Worm (Caenorhabditis elegans) whole organism, young adult: Measurements from ENCODE around the gene cbs-2.

ENCODE experiments used
- ama-1 ChIP-seq, 3 experiments: fragments of 150-350 bp in 1 of 3; sonication (generic microtip) in 2 of 3; optimal IDR thresholded peaks; 2 replicates each; lab custom pipeline; 2014 to 2018; ENCODE audit warnings: missing biosample characterization in 2 of 3, missing genetic modification characterization in 2 of 3, missing genetic modification reagents in 2 of 3
- ets-4 ChIP-seq: fragments of 200-800 bp; sonication (Bioruptor generic); optimal IDR thresholded peaks from 2 replicates; lab custom pipeline; 2018; ENCODE audit warnings: mild to moderate bottlenecking, missing genetic modification characterization, missing compliant biosample characterization
- hmg-1.2 ChIP-seq: fragments of 200-800 bp; sonication (Bioruptor generic); IDR thresholded peaks from 2 replicates; pipeline ENCODE4 v1.3.6; 2022; ENCODE audit warnings: missing genetic modification reagents, missing genetic modification characterization, missing compliant biosample characterization
- nhr-90 ChIP-seq: sonication (generic microtip); optimal IDR thresholded peaks from 2 replicates; lab custom pipeline; 2016; ENCODE audit warnings: missing genotype, mild to moderate bottlenecking, missing genetic modification characterization, missing compliant biosample characterization
- rpc-1 ChIP-seq, 2 experiments: fragments of 150-350 bp in 1 of 2; sonication (generic microtip) in 1 of 2; optimal IDR thresholded peaks; 2 replicates each; lab custom pipeline; 2014 to 2018; ENCODE audit warnings: missing biosample characterization in 1 of 2, missing genetic modification characterization in 1 of 2, missing genetic modification reagents in 1 of 2, missing genotype in 1 of 2
- snpc-4 ChIP-seq, 5 experiments: fragments of 150-350 bp in 1 of 5; sonication (generic microtip) in 4 of 5; optimal IDR thresholded peaks; 2 replicates each; lab custom pipeline; 2014 to 2018; ENCODE audit warnings: missing genetic modification characterization in 5 of 5, missing biosample characterization in 3 of 5, antibody characterized with exemption in 2 of 5, mild to moderate bottlenecking in 2 of 5, missing compliant biosample characterization in 2 of 5, missing genotype in 2 of 5, moderate library complexity in 2 of 5, missing genetic modification reagents in 1 of 5

DNA sequence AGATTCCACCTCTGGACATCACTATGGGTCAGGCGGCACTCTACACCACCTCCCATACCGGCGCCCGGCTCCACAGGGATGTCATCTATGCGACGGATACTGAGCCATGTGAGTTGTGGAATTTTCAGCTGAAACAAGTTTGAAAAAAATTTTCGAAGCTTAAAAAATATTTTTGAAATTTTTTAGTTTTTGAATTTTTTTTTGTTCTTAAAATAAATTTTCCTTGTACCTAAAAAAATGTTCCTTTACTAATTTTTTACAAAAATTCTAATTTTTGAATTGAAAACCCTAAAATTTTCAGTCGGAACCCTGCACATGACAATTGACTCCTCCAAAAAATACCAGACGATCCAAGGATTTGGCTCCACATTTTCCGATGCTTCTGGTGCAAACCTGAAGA, 45.6 kb downstream of the cbs-2 start:
- TF ChIP-seq ama-1 (optimal IDR thresholded peaks at IDR 0.05; lab: Kevin White, UChicago), result no peak
- no peak for TF ChIP-seq ama-1 (GFP tag; optimal IDR thresholded peaks at IDR 0.05; lab: Kevin White, UChicago)
- TF ChIP-seq hmg-1.2 (GFP tag; lab: Robert Waterston, UW), result no peak
- TF ChIP-seq nhr-90 (tag; lab: Kevin White, UChicago), result no peak
- TF ChIP-seq snpc-4 (GFP tag; optimal IDR thresholded peaks at IDR 0.05; lab: Kevin White, UChicago), result no peak
- TF ChIP-seq snpc-4 (tag; optimal IDR thresholded peaks at IDR 0.05; lab: Kevin White, UChicago), result no peak
- TF ChIP-seq rpc-1 (optimal IDR thresholded peaks at IDR 0.05; lab: Kevin White, UChicago), result no peak
- no peak for TF ChIP-seq rpc-1 (tag; optimal IDR thresholded peaks at IDR 0.05; lab: Kevin White, UChicago)
- no peak for TF ChIP-seq ets-4 (GFP tag; lab: Kevin White, UChicago)
